Worm (Caenorhabditis elegans) whole organism, L3 larva: ENCODE data around the gene ZK666.2.

Source experiments
- R02D3.7 ChIP-seq: fragments of 150-350 bp; optimal IDR thresholded peaks from 2 replicates; lab custom pipeline; 2014; ENCODE audit warnings: missing biosample characterization, missing genetic modification characterization
- ZK546.5 ChIP-seq: sonication (generic microtip); optimal IDR thresholded peaks from 2 replicates; lab custom pipeline; 2017; ENCODE audit warnings: missing biosample characterization, missing genetic modification characterization
- aly-2 ChIP-seq: fragments of 150-350 bp; optimal IDR thresholded peaks from 2 replicates; lab custom pipeline; 2014; ENCODE audit warnings: missing biosample characterization, missing genetic modification characterization
- ama-1 ChIP-seq: fragments of 150-350 bp; optimal IDR thresholded peaks from 2 replicates; lab custom pipeline; 2018
- ceh-16 ChIP-seq: sonication (generic microtip); optimal IDR thresholded peaks from 2 replicates; lab custom pipeline; 2017; ENCODE audit warnings: missing biosample characterization, missing genetic modification characterization
- ceh-28 ChIP-seq: fragments of 150-350 bp; optimal IDR thresholded peaks from 2 replicates; lab custom pipeline; 2014; ENCODE audit warnings: missing biosample characterization, missing genetic modification reagents, missing genetic modification characterization
- ceh-82 ChIP-seq: fragments of 150-350 bp; optimal IDR thresholded peaks from 2 replicates; lab custom pipeline; 2014; ENCODE audit warnings: missing biosample characterization, missing genetic modification characterization
- ceh-9 ChIP-seq: sonication (generic microtip); optimal IDR thresholded peaks from 2 replicates; lab custom pipeline; 2018; ENCODE audit warnings: missing biosample characterization, missing genetic modification characterization
- daf-12 ChIP-seq: fragments of 150-350 bp; optimal IDR thresholded peaks from 2 replicates; lab custom pipeline; 2014; ENCODE audit warnings: missing biosample characterization, missing genetic modification reagents, missing genetic modification characterization
- egl-27 ChIP-seq: sonication (generic microtip); optimal IDR thresholded peaks from 4 replicates; lab custom pipeline; 2017; ENCODE audit warnings: missing biosample characterization, missing genetic modification reagents, missing genetic modification characterization
- egl-5 ChIP-seq: fragments of 150-350 bp; optimal IDR thresholded peaks from 2 replicates; lab custom pipeline; 2017; ENCODE audit warnings: missing biosample characterization, missing genetic modification reagents, missing genetic modification characterization, inconsistent platforms
- elt-1 ChIP-seq: fragments of 150-350 bp; optimal IDR thresholded peaks from 2 replicates; lab custom pipeline; 2014; ENCODE audit warnings: missing biosample characterization, missing genetic modification characterization
- elt-2 ChIP-seq: sonication (generic microtip); optimal IDR thresholded peaks from 2 replicates; lab custom pipeline; 2016; ENCODE audit warnings: missing genetic modification reagents, mild to moderate bottlenecking, missing genetic modification characterization, missing compliant biosample characterization
- elt-3 ChIP-seq, 3 experiments: fragments of 150-350 bp in 1 of 3; sonication (generic microtip) in 2 of 3; optimal IDR thresholded peaks; 2 replicates in 2 of 3; 4 replicates in 1 of 3; lab custom pipeline; 2014 to 2017; ENCODE audit warnings: missing biosample characterization in 3 of 3, missing genetic modification characterization in 3 of 3
- eor-1 ChIP-seq, 2 experiments: fragments of 150-350 bp; optimal IDR thresholded peaks; 2 replicates each; lab custom pipeline; 2014 to 2018; ENCODE audit warnings: missing biosample characterization in 2 of 2, missing genetic modification characterization in 2 of 2
- fkh-2 ChIP-seq: fragments of 150-350 bp; optimal IDR thresholded peaks from 2 replicates; lab custom pipeline; 2014; ENCODE audit warnings: missing biosample characterization, missing genetic modification reagents, missing genetic modification characterization
- fos-1 ChIP-seq: fragments of 150-350 bp; optimal IDR thresholded peaks from 2 replicates; lab custom pipeline; 2014; ENCODE audit warnings: missing biosample characterization, missing genetic modification characterization
- jun-1 ChIP-seq: fragments of 150-350 bp; optimal IDR thresholded peaks from 2 replicates; lab custom pipeline; 2014; ENCODE audit warnings: missing biosample characterization, missing genetic modification reagents, missing genetic modification characterization
- lin-15B ChIP-seq: fragments of 150-350 bp; optimal IDR thresholded peaks from 2 replicates; lab custom pipeline; 2014; ENCODE audit warnings: missing biosample characterization, missing genetic modification characterization
- lin-39 ChIP-seq: fragments of 150-350 bp; optimal IDR thresholded peaks from 2 replicates; lab custom pipeline; 2018; ENCODE audit warnings: missing biosample characterization, missing genetic modification reagents, missing genetic modification characterization
- lsy-12 ChIP-seq: sonication (generic microtip); optimal IDR thresholded peaks from 2 replicates; lab custom pipeline; 2016; ENCODE audit warnings: mild to moderate bottlenecking, missing genetic modification characterization, missing compliant biosample characterization
- mdl-1 ChIP-seq: fragments of 150-350 bp; optimal IDR thresholded peaks from 2 replicates; lab custom pipeline; 2014; ENCODE audit warnings: missing biosample characterization, missing genetic modification characterization
- mml-1 ChIP-seq: fragments of 150-350 bp; sonication (generic microtip); optimal IDR thresholded peaks from 3 replicates; lab custom pipeline; 2014; ENCODE audit warnings: missing biosample characterization, missing genetic modification characterization
- nfya-1 ChIP-seq: sonication (generic microtip); optimal IDR thresholded peaks from 2 replicates; lab custom pipeline; 2017; ENCODE audit warnings: missing genetic modification characterization, mild to moderate bottlenecking, missing compliant biosample characterization, antibody characterized with exemption, moderate library complexity; ENCODE audit not compliant: insufficient read depth
- nhr-11 ChIP-seq: fragments of 150-350 bp; optimal IDR thresholded peaks from 2 replicates; lab custom pipeline; 2014; ENCODE audit warnings: missing biosample characterization, missing genetic modification characterization
- nhr-12 ChIP-seq: fragments of 150-350 bp; optimal IDR thresholded peaks from 2 replicates; lab custom pipeline; 2014; ENCODE audit warnings: missing biosample characterization, missing genetic modification characterization
- nhr-23 ChIP-seq: fragments of 150-350 bp; optimal IDR thresholded peaks from 2 replicates; lab custom pipeline; 2014; ENCODE audit warnings: missing biosample characterization, missing genetic modification reagents, missing genetic modification characterization
- nhr-237 ChIP-seq: fragments of 150-350 bp; optimal IDR thresholded peaks from 2 replicates; lab custom pipeline; 2014; ENCODE audit warnings: missing biosample characterization, missing genetic modification characterization
- nhr-25 ChIP-seq: sonication (generic microtip); optimal IDR thresholded peaks from 2 replicates; lab custom pipeline; 2017; ENCODE audit warnings: missing biosample characterization, missing genetic modification characterization
- nhr-28 ChIP-seq: fragments of 150-350 bp; optimal IDR thresholded peaks from 2 replicates; lab custom pipeline; 2014; ENCODE audit warnings: missing biosample characterization, missing genetic modification characterization
- nhr-43 ChIP-seq: sonication (generic microtip); optimal IDR thresholded peaks from 2 replicates; lab custom pipeline; 2016; ENCODE audit warnings: mild to moderate bottlenecking, missing genetic modification characterization, missing compliant biosample characterization; ENCODE audit not compliant: poor library complexity, severe bottlenecking
- nhr-67 ChIP-seq: fragments of 150-350 bp; optimal IDR thresholded peaks from 2 replicates; lab custom pipeline; 2014; ENCODE audit warnings: missing biosample characterization, missing genetic modification characterization
- nhr-76 ChIP-seq: fragments of 150-350 bp; sonication (generic microtip); optimal IDR thresholded peaks from 5 replicates; lab custom pipeline; 2014; ENCODE audit warnings: missing biosample characterization, missing genetic modification characterization
- nhr-77 ChIP-seq: fragments of 150-350 bp; optimal IDR thresholded peaks from 2 replicates; lab custom pipeline; 2014; ENCODE audit warnings: missing biosample characterization, missing genetic modification characterization
- pha-4 ChIP-seq: fragments of 150-350 bp; optimal IDR thresholded peaks from 2 replicates; lab custom pipeline; 2014; ENCODE audit warnings: missing biosample characterization, missing genetic modification reagents, missing genetic modification characterization
- pqm-1 ChIP-seq: fragments of 150-350 bp; optimal IDR thresholded peaks from 2 replicates; lab custom pipeline; 2017; ENCODE audit warnings: missing biosample characterization, missing genetic modification characterization, inconsistent platforms
- sea-2 ChIP-seq: fragments of 150-350 bp; sonication (generic microtip); optimal IDR thresholded peaks from 4 replicates; lab custom pipeline; 2014; ENCODE audit warnings: missing biosample characterization, missing genetic modification reagents, missing genetic modification characterization
- skn-1 ChIP-seq: fragments of 150-350 bp; optimal IDR thresholded peaks from 2 replicates; lab custom pipeline; 2014; ENCODE audit warnings: missing biosample characterization, missing genetic modification characterization
- tbx-2 ChIP-seq: sonication (generic microtip); optimal IDR thresholded peaks from 2 replicates; lab custom pipeline; 2016; ENCODE audit warnings: mild to moderate bottlenecking, missing genetic modification characterization, missing compliant biosample characterization
- unc-39 ChIP-seq: sonication (generic microtip); optimal IDR thresholded peaks from 4 replicates; lab custom pipeline; 2017; ENCODE audit warnings: missing biosample characterization, missing genetic modification characterization
- ztf-11 ChIP-seq: fragments of 150-350 bp; optimal IDR thresholded peaks from 2 replicates; lab custom pipeline; 2014; ENCODE audit warnings: missing biosample characterization, missing genetic modification characterization
- ztf-4 ChIP-seq: fragments of 150-350 bp; optimal IDR thresholded peaks from 2 replicates; lab custom pipeline; 2014; ENCODE audit warnings: missing biosample characterization, missing genetic modification characterization

Gene ZK666.2

DNA sequence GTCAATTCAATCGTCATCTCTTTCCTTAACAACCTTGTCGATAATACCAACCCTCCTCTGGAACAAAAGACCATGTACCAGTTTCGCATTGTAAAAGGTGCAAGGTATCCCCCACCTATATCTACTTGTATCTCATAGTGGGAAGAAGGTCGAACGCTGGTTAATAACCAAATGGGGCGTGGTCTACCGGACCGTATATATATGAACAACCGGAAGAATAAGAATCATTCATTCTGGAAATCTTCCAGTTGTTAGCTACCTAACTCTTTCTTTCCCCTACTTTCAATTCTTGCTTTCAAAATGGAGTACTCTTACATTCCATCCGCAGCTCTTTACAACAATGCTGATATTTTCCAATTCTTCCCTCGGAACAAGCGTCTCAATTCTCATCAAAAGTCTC, 10.5 kb downstream of the ZK666.2 start, which contains the start of gene ZK673.5:
Gene ZK673.5, plus strand, starts transcription at position 301 of the 400 bp plus-strand sequence.
- TF ChIP-seq unc-39 (tag; lab: Kevin White, UChicago) = no peak
- TF ChIP-seq skn-1 = no peak
- TF ChIP-seq pha-4 (tag; lab: Kevin White, UChicago) = no peak
- no peak for TF ChIP-seq ama-1 (lab: Kevin White, UChicago)
- TF ChIP-seq fkh-2 = no peak
- TF ChIP-seq nhr-77 (tag; lab: Kevin White, UChicago) = no peak
- no peak for TF ChIP-seq fos-1 (tag; lab: Kevin White, UChicago)
- no peak for TF ChIP-seq egl-5
- TF ChIP-seq lin-15B (tag; lab: Kevin White, UChicago) = no peak
- TF ChIP-seq aly-2 (tag; lab: Kevin White, UChicago) = no peak
- no peak for TF ChIP-seq nhr-43 (tag; lab: Kevin White, UChicago)
- no peak for TF ChIP-seq nhr-67 (tag; lab: Kevin White, UChicago)

- TF ChIP-seq nhr-23 (no peak), nhr-76 (no peak)
Measured at ce11 chrII:10456979-10457378, 14.7 kb downstream of the ZK666.2 start, which contains the start of gene ZK673.11. Gene ZK673.11 (plus strand): TSS chrII:10457279.

- TF ChIP-seq R02D3.7 (tag; lab: Kevin White, UChicago) = no peak
- no peak for TF ChIP-seq daf-12
- TF ChIP-seq pqm-1 = no peak
- TF ChIP-seq elt-1 (tag; lab: Kevin White, UChicago) = no peak
- TF ChIP-seq elt-2 (tag; lab: Kevin White, UChicago) = no peak
- no peak for TF ChIP-seq ZK546.5 (tag; lab: Kevin White, UChicago)
- TF ChIP-seq fos-1 (tag; lab: Kevin White, UChicago) = no peak
- no peak for TF ChIP-seq elt-3 (tag; optimal IDR thresholded peaks at IDR 0.05; lab: Kevin White, UChicago)
- TF ChIP-seq ceh-9 = no peak
- TF ChIP-seq fkh-2 = no peak
Measured at ce11 chrII:10452620-10453019, 19.1 kb downstream of the ZK666.2 start, which contains the start of gene ZK673.4. Gene ZK673.4 (plus strand): TSS chrII:10452920.

DNA sequence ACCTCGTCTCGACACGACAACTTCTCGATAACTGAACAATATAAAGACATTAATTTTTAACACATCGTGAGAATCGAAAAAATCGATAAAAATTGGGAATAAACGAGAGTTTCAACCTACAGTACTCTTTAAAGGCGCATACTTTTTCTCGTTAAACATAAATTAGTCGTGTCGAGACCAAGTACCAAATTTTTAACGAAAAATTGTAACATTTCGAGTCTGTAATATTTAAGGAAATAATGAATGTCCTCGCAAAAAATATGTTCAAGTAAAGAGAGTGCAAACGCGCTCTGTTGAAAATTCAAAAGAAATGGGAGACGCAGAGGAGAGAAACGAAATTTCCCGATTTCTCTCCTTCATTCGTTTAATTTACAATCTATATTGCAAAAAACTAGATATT, 21.4 kb downstream of the ZK666.2 start:
- TF ChIP-seq nhr-77 (tag; lab: Kevin White, UChicago) = no peak
- TF ChIP-seq skn-1 = no peak
- TF ChIP-seq pha-4 (tag; lab: Kevin White, UChicago) = peak; percentile 55
- TF ChIP-seq tbx-2 = no peak
- no peak for TF ChIP-seq fkh-2
- no peak for TF ChIP-seq nhr-237 (tag; lab: Kevin White, UChicago)
- TF ChIP-seq nhr-76 = no peak
- no peak for TF ChIP-seq ztf-11
- TF ChIP-seq nfya-1 = no peak
- TF ChIP-seq unc-39 (tag; lab: Kevin White, UChicago) = no peak
- TF ChIP-seq mdl-1 (tag; lab: Kevin White, UChicago) = no peak
- no peak for TF ChIP-seq R02D3.7 (tag; lab: Kevin White, UChicago)
- peak; percentile 48 for TF ChIP-seq jun-1
- TF ChIP-seq ama-1 (lab: Kevin White, UChicago) = peak; percentile 86
- no peak for TF ChIP-seq nhr-23
- TF ChIP-seq lsy-12 (tag; lab: Kevin White, UChicago) = peak; percentile 62
- TF ChIP-seq nhr-28 = no peak
- no peak for TF ChIP-seq sea-2
- peak; percentile 55 for TF ChIP-seq nhr-43 (tag; lab: Kevin White, UChicago)
- peak; percentile 30 for TF ChIP-seq ceh-28 (tag; lab: Kevin White, UChicago)
- TF ChIP-seq ztf-4 (tag; lab: Kevin White, UChicago) = peak; percentile 58
- TF ChIP-seq ceh-82 (tag; lab: Kevin White, UChicago) = no peak
- no peak for TF ChIP-seq lin-39 (tag; lab: Kevin White, UChicago)
- no peak for TF ChIP-seq mml-1
- no peak for TF ChIP-seq nhr-12 (tag; lab: Kevin White, UChicago)
- no peak for TF ChIP-seq egl-27 (tag; lab: Kevin White, UChicago)
- TF ChIP-seq eor-1 (tag; optimal IDR thresholded peaks at IDR 0.05; lab: Kevin White, UChicago) = no peak
- no peak for TF ChIP-seq nhr-25
- no peak for TF ChIP-seq ceh-16 (tag; lab: Kevin White, UChicago)
- TF ChIP-seq elt-2 (tag; lab: Kevin White, UChicago) = peak; percentile 25
- TF ChIP-seq ZK546.5 (tag; lab: Kevin White, UChicago) = no peak
- no peak for TF ChIP-seq nhr-11 (tag; lab: Kevin White, UChicago)
- TF ChIP-seq ceh-9 = no peak
- TF ChIP-seq elt-1 (tag; lab: Kevin White, UChicago) = no peak
